Worm (Caenorhabditis elegans): ENCODE data around the gene K01G12.3.

K01G12.3 gene

ce11 chrIV:14193196-14193595 is at the start of gene K01G12.3:
TSS of gene K01G12.3 (plus strand) at chrIV:14193496.
- TF ChIP-seq ZK546.5 (tag; optimal IDR thresholded peaks at IDR 0.05) (no peak), jun-1 (tag; optimal IDR thresholded peaks at IDR 0.05) (no peak), fkh-10 (GFP tag; optimal IDR thresholded peaks at IDR 0.05) (no peak), hmg-11 (tag; optimal IDR thresholded peaks at IDR 0.05) (no peak), lin-15B (tag; optimal IDR thresholded peaks at IDR 0.05) (no peak)

ce11 chrIV:14145594-14145993 is 47.7 kb upstream of the K01G12.3 start, which contains the start of gene oac-37:
TSS of gene oac-37 (plus strand) at chrIV:14145894.
- TF ChIP-seq nhr-25 (tag; optimal IDR thresholded peaks at IDR 0.05) (no peak), elt-2 (tag; optimal IDR thresholded peaks at IDR 0.05) (no peak), sea-2 (GFP tag; optimal IDR thresholded peaks at IDR 0.05) (no peak), nfya-1 (tag; optimal IDR thresholded peaks at IDR 0.05; ENCODE audit: insufficient read depth) (no peak), jun-1 (tag; optimal IDR thresholded peaks at IDR 0.05) (no peak), tbx-2 (tag; optimal IDR thresholded peaks at IDR 0.05) (no peak), ztf-11 (tag; optimal IDR thresholded peaks at IDR 0.05) (no peak), nhr-23 (tag; optimal IDR thresholded peaks at IDR 0.05) (no peak), fos-1 (tag; optimal IDR thresholded peaks at IDR 0.05) (no peak)

ce11 chrIV:14153261-14153660 is 40.0 kb upstream of the K01G12.3 start, which contains the start of gene oac-38:
TSS of gene oac-38 (minus strand) at chrIV:14153361.
- no peak for TF ChIP-seq lin-39 (tag; optimal IDR thresholded peaks at IDR 0.05)
- no peak for TF ChIP-seq aly-2 (tag; optimal IDR thresholded peaks at IDR 0.05)
- TF ChIP-seq nhr-25 (tag; optimal IDR thresholded peaks at IDR 0.05), result no peak

ce11 chrIV:14158086-14158485 is 35.2 kb upstream of the K01G12.3 start, which contains the start of gene R05A10.8:
TSS of gene R05A10.8 (minus strand) at chrIV:14158186.
- TF ChIP-seq fkh-2 (tag; optimal IDR thresholded peaks at IDR 0.05) (no peak), egl-27 (tag; optimal IDR thresholded peaks at IDR 0.05) (no peak), hmg-11 (tag; optimal IDR thresholded peaks at IDR 0.05) (no peak), nhr-77 (tag; optimal IDR thresholded peaks at IDR 0.05) (no peak), nhr-237 (tag; optimal IDR thresholded peaks at IDR 0.05) (no peak), mml-1 (tag; optimal IDR thresholded peaks at IDR 0.05) (no peak), nhr-25 (tag; optimal IDR thresholded peaks at IDR 0.05) (no peak), ceh-9 (tag; optimal IDR thresholded peaks at IDR 0.05) (no peak), nhr-12 (tag; optimal IDR thresholded peaks at IDR 0.05) (no peak), ceh-16 (tag; optimal IDR thresholded peaks at IDR 0.05) (no peak), nfya-1 (tag; optimal IDR thresholded peaks at IDR 0.05; ENCODE audit: insufficient read depth) (no peak), elt-3 (tag; optimal IDR thresholded peaks at IDR 0.05) (no peak), elt-1 (tag; optimal IDR thresholded peaks at IDR 0.05) (no peak), pha-4 (tag; optimal IDR thresholded peaks at IDR 0.05) (no peak), mdl-1 (tag; optimal IDR thresholded peaks at IDR 0.05) (no peak), ama-1 (optimal IDR thresholded peaks at IDR 0.05) (no peak)

ce11 chrIV:14162772-14163171 is 30.5 kb upstream of the K01G12.3 start, which contains the start of gene R05A10.7:
TSS of gene R05A10.7 (minus strand) at chrIV:14162872.
- TF ChIP-seq R02D3.7 (tag; optimal IDR thresholded peaks at IDR 0.05), result no peak
- no peak for TF ChIP-seq nhr-77 (tag; optimal IDR thresholded peaks at IDR 0.05)
- TF ChIP-seq ceh-9 (tag; optimal IDR thresholded peaks at IDR 0.05), result no peak
- TF ChIP-seq elt-3 (tag; optimal IDR thresholded peaks at IDR 0.05), result no peak
- no peak for TF ChIP-seq snpc-4 (tag; optimal IDR thresholded peaks at IDR 0.05)
- TF ChIP-seq mdl-1 (tag; optimal IDR thresholded peaks at IDR 0.05), result no peak
- TF ChIP-seq nhr-25 (tag; optimal IDR thresholded peaks at IDR 0.05), result no peak
- TF ChIP-seq fos-1 (tag; optimal IDR thresholded peaks at IDR 0.05), result no peak
- TF ChIP-seq sea-2 (GFP tag; optimal IDR thresholded peaks at IDR 0.05), result no peak
- TF ChIP-seq unc-62 (GFP tag; optimal IDR thresholded peaks at IDR 0.05), result no peak
- TF ChIP-seq egl-27 (tag; optimal IDR thresholded peaks at IDR 0.05), result no peak
- no peak for TF ChIP-seq skn-1 (tag; optimal IDR thresholded peaks at IDR 0.05)
- TF ChIP-seq nhr-237 (tag; optimal IDR thresholded peaks at IDR 0.05), result no peak
- no peak for TF ChIP-seq jun-1 (tag; optimal IDR thresholded peaks at IDR 0.05)
- TF ChIP-seq zag-1 (tag; optimal IDR thresholded peaks at IDR 0.05), result no peak

ce11 chrIV:14164109-14164508 is 29.2 kb upstream of the K01G12.3 start:
- TF ChIP-seq eor-1 (tag; optimal IDR thresholded peaks at IDR 0.05) (no peak), lin-15B (tag; optimal IDR thresholded peaks at IDR 0.05) (no peak)

Measured in whole organism, L3 larva.